Fruit fly (Drosophila melanogaster) whole organism, embryonic: ENCODE data around the gene Charon.

Experiments
- Antp ChIP-seq: fragments of 200-800 bp; sonication (Bioruptor generic); optimal IDR thresholded peaks from 3 replicates; lab custom pipeline; 2016; ENCODE audit warnings: missing biosample characterization, missing genetic modification characterization
- CG10959 ChIP-seq: fragments of 200-800 bp; sonication (Bioruptor generic); IDR thresholded peaks from 2 replicates; pipeline ENCODE4 v1.3.6; 2022; ENCODE audit warnings: missing biosample characterization, missing genetic modification characterization
- CG11085 ChIP-seq: fragments of 200-800 bp; sonication (Bioruptor generic); IDR thresholded peaks from 2 replicates; pipeline ENCODE4 v1.3.6; 2022; ENCODE audit warnings: missing biosample characterization, missing genetic modification characterization
- CG11093 ChIP-seq: fragments of 200-800 bp; sonication (Bioruptor generic); IDR thresholded peaks from 3 replicates; pipeline ENCODE4 v1.3.6; 2022; ENCODE audit warnings: missing biosample characterization, missing genetic modification characterization
- CG11456 ChIP-seq: fragments of 200-800 bp; sonication (Bioruptor generic); IDR thresholded peaks from 3 replicates; pipeline ENCODE4 v1.3.6; 2022; ENCODE audit warnings: missing biosample characterization, missing genetic modification characterization
- CG14050 ChIP-seq: fragments of 200-800 bp; sonication (Bioruptor generic); IDR thresholded peaks from 3 replicates; pipeline ENCODE4 v1.3.6; 2022; ENCODE audit warnings: missing biosample characterization, missing genetic modification characterization
- CG14441 ChIP-seq: fragments of 200-800 bp; sonication (Bioruptor generic); IDR thresholded peaks from 2 replicates; pipeline ENCODE4 v1.3.6; 2022; ENCODE audit warnings: missing biosample characterization, missing genetic modification characterization
- CG15514 ChIP-seq: fragments of 200-800 bp; sonication (Bioruptor generic); optimal IDR thresholded peaks from 3 replicates; lab custom pipeline; 2017; ENCODE audit warnings: missing biosample characterization, missing genetic modification characterization, mild to moderate bottlenecking, moderate library complexity, missing genetic modification reagents
- CG1603 ChIP-seq: fragments of 200-800 bp; sonication (Bioruptor generic); optimal IDR thresholded peaks from 2 replicates; lab custom pipeline; 2019; ENCODE audit warnings: missing biosample characterization, mild to moderate bottlenecking, missing genetic modification characterization, moderate library complexity
- CG17186 ChIP-seq: fragments of 200-800 bp; sonication (Bioruptor generic); optimal IDR thresholded peaks from 3 replicates; lab custom pipeline; 2017; ENCODE audit warnings: missing biosample characterization, missing genetic modification reagents, missing genetic modification characterization
- CG2875 ChIP-seq: fragments of 200-800 bp; sonication (Bioruptor generic); optimal IDR thresholded peaks from 2 replicates; lab custom pipeline; 2017; ENCODE audit warnings: missing biosample characterization, mild to moderate bottlenecking, missing genetic modification characterization, missing genetic modification reagents
- CG31388 ChIP-seq: fragments of 200-800 bp; sonication (Bioruptor generic); optimal IDR thresholded peaks from 2 replicates; lab custom pipeline; 2016; ENCODE audit warnings: missing biosample characterization, missing genetic modification characterization
- CG6791 ChIP-seq: fragments of 200-800 bp; sonication (Bioruptor generic); IDR thresholded peaks from 3 replicates; pipeline ENCODE4 v1.3.6; 2022; ENCODE audit warnings: missing biosample characterization, missing genetic modification characterization; ENCODE audit not compliant: partially characterized antibody
- CG7271 ChIP-seq: fragments of 200-800 bp; sonication (Bioruptor generic); optimal IDR thresholded peaks from 2 replicates; lab custom pipeline; 2018; ENCODE audit warnings: missing biosample characterization, mild to moderate bottlenecking, missing genetic modification characterization, moderate library complexity
- CG8089 ChIP-seq: fragments of 200-800 bp; sonication (Bioruptor generic); optimal IDR thresholded peaks from 3 replicates; lab custom pipeline; 2016; ENCODE audit warnings: missing biosample characterization, missing genetic modification characterization
- CG8359 ChIP-seq: fragments of 200-800 bp; sonication (Bioruptor generic); optimal IDR thresholded peaks from 2 replicates; lab custom pipeline; 2017; ENCODE audit warnings: missing biosample characterization, mild to moderate bottlenecking, missing genetic modification characterization, borderline replicate concordance
- CG8478 ChIP-seq: fragments of >200 bp; optimal IDR thresholded peaks from 2 replicates; lab custom pipeline; 2018
- CG9797 ChIP-seq: fragments of 200-800 bp; sonication (Bioruptor generic); optimal IDR thresholded peaks from 3 replicates; lab custom pipeline; 2018; ENCODE audit warnings: missing biosample characterization, mild to moderate bottlenecking, missing genetic modification characterization
- CG9932 ChIP-seq: fragments of 200-800 bp; sonication (Bioruptor generic); IDR thresholded peaks from 2 replicates; pipeline ENCODE4 v1.3.6; 2022; ENCODE audit warnings: missing biosample characterization, missing genetic modification characterization
- Dek ChIP-seq: fragments of 200-800 bp; sonication (Bioruptor generic); optimal IDR thresholded peaks from 3 replicates; lab custom pipeline; 2019; ENCODE audit warnings: missing biosample characterization, mild to moderate bottlenecking, missing genetic modification characterization, moderate library complexity
- Dip2 ChIP-seq: fragments of 200-800 bp; sonication (Bioruptor generic); IDR thresholded peaks from 2 replicates; pipeline ENCODE4 v1.3.6; 2022; ENCODE audit warnings: missing biosample characterization, missing genetic modification characterization
- Dll ChIP-seq: fragments of 200-800 bp; sonication (Bioruptor generic); IDR thresholded peaks from 4 replicates; pipeline ENCODE4 v1.3.6; 2022; ENCODE audit warnings: missing biosample characterization, missing genetic modification characterization; ENCODE audit not compliant: partially characterized antibody
- HLH3B ChIP-seq: fragments of 200-800 bp; sonication (Bioruptor generic); IDR thresholded peaks from 2 replicates; pipeline ENCODE4 v1.3.6; 2022; ENCODE audit warnings: missing biosample characterization, missing genetic modification characterization
- HmgD ChIP-seq: fragments of 200-800 bp; sonication (Bioruptor generic); optimal IDR thresholded peaks from 3 replicates; lab custom pipeline; 2016; ENCODE audit warnings: missing biosample characterization, missing genetic modification characterization
- HmgZ ChIP-seq: fragments of 200-800 bp; sonication (Bioruptor generic); optimal IDR thresholded peaks from 2 replicates; lab custom pipeline; 2018; ENCODE audit warnings: missing biosample characterization, mild to moderate bottlenecking, missing genetic modification characterization
- Nf-YC ChIP-seq: fragments of 200-800 bp; optimal IDR thresholded peaks from 3 replicates; lab custom pipeline; 2019; ENCODE audit warnings: missing biosample characterization, mild to moderate bottlenecking, missing genetic modification characterization, moderate library complexity
- amos ChIP-seq: fragments of 200-800 bp; sonication (Bioruptor generic); IDR thresholded peaks from 2 replicates; pipeline ENCODE4 v1.3.6; 2022; ENCODE audit warnings: missing biosample characterization, missing genetic modification characterization; ENCODE audit not compliant: partially characterized antibody
- ap ChIP-seq: fragments of 200-800 bp; sonication (Bioruptor generic); IDR thresholded peaks from 2 replicates; pipeline ENCODE4 v1.3.6; 2022; ENCODE audit warnings: missing biosample characterization, missing genetic modification characterization
- bab2 ChIP-seq: fragments of 200-800 bp; sonication (Bioruptor generic); optimal IDR thresholded peaks from 2 replicates; lab custom pipeline; 2016; ENCODE audit warnings: missing biosample characterization, missing genetic modification characterization
- bigmax ChIP-seq: fragments of 200-800 bp; sonication (Bioruptor generic); optimal IDR thresholded peaks from 2 replicates; lab custom pipeline; 2018; ENCODE audit warnings: missing biosample characterization, mild to moderate bottlenecking, missing genetic modification characterization
- btn ChIP-seq: fragments of 200-800 bp; sonication (Bioruptor generic); optimal IDR thresholded peaks from 2 replicates; lab custom pipeline; 2016; ENCODE audit warnings: missing biosample characterization, missing genetic modification characterization
- cg ChIP-seq: fragments of 200-800 bp; sonication (Bioruptor generic); optimal IDR thresholded peaks from 3 replicates; lab custom pipeline; 2019; ENCODE audit warnings: missing biosample characterization, mild to moderate bottlenecking, missing genetic modification characterization, moderate library complexity
- ci ChIP-seq: fragments of 200-800 bp; sonication (Bioruptor generic); IDR thresholded peaks from 3 replicates; pipeline ENCODE4 v1.3.6; 2022; ENCODE audit warnings: missing biosample characterization, missing genetic modification characterization
- danr ChIP-seq: fragments of 200-800 bp; sonication (Bioruptor generic); IDR thresholded peaks from 2 replicates; pipeline ENCODE4 v1.3.6; 2022; ENCODE audit warnings: missing biosample characterization, missing genetic modification characterization
- dysf ChIP-seq: fragments of 200-800 bp; sonication (Bioruptor generic); IDR thresholded peaks from 3 replicates; pipeline ENCODE4 v1.3.6; 2022; ENCODE audit warnings: missing biosample characterization, missing genetic modification characterization
- esg ChIP-seq: fragments of 200-800 bp; sonication (Bioruptor generic); conservative IDR thresholded peaks from 2 replicates; pipeline ENCODE4 v1.3.6; 2022; ENCODE audit warnings: missing biosample characterization, missing genetic modification characterization
- fru ChIP-seq: fragments of >200 bp; optimal IDR thresholded peaks from 2 replicates; lab custom pipeline; 2017
- gsb ChIP-seq: fragments of 200-800 bp; sonication (Bioruptor generic); IDR thresholded peaks from 2 replicates; pipeline ENCODE4 v1.3.6; 2022; ENCODE audit warnings: missing biosample characterization, missing genetic modification characterization
- jumu ChIP-seq: fragments of 200-800 bp; sonication (Bioruptor generic); optimal IDR thresholded peaks from 3 replicates; lab custom pipeline; 2016; ENCODE audit warnings: missing biosample characterization, missing genetic modification characterization
- kah ChIP-seq: fragments of 200-800 bp; sonication (Bioruptor generic); optimal IDR thresholded peaks from 2 replicates; lab custom pipeline; 2018; ENCODE audit warnings: missing biosample characterization, mild to moderate bottlenecking, missing genetic modification characterization
- kni ChIP-seq: fragments of 200-800 bp; sonication (Bioruptor generic); optimal IDR thresholded peaks from 3 replicates; lab custom pipeline; 2017; ENCODE audit warnings: mild to moderate bottlenecking, missing biosample characterization, missing genetic modification reagents, missing genetic modification characterization
- nerfin-2 ChIP-seq: fragments of 200-800 bp; sonication (Bioruptor generic); IDR thresholded peaks from 2 replicates; pipeline ENCODE4 v1.3.6; 2022; ENCODE audit warnings: missing biosample characterization, missing genetic modification characterization; ENCODE audit not compliant: partially characterized antibody
- otp ChIP-seq: fragments of 200-800 bp; sonication (Bioruptor generic); IDR thresholded peaks from 3 replicates; pipeline ENCODE4, ENCODE4 v1.3.6; 2022; ENCODE audit warnings: missing biosample characterization, missing genetic modification characterization
- repo ChIP-seq: fragments of 200-800 bp; sonication (Bioruptor generic); optimal IDR thresholded peaks from 2 replicates; lab custom pipeline; 2016; ENCODE audit warnings: missing biosample characterization, missing genetic modification characterization
- sc ChIP-seq, 3 experiments: fragments of >200 bp in 2 of 3; fragments of 200-800 bp in 1 of 3; sonication (Bioruptor generic) in 1 of 3; optimal IDR thresholded peaks; 2 replicates in 2 of 3; 3 replicates in 1 of 3; lab custom pipeline; 2017; ENCODE audit warnings: mild to moderate bottlenecking in 1 of 3, missing biosample characterization in 1 of 3, missing genetic modification characterization in 1 of 3, missing genetic modification reagents in 1 of 3
- schlank ChIP-seq: fragments of 200-800 bp; sonication (Bioruptor generic); optimal IDR thresholded peaks from 2 replicates; lab custom pipeline; 2018; ENCODE audit warnings: missing biosample characterization, mild to moderate bottlenecking, missing genetic modification characterization
- tio ChIP-seq: fragments of 200-800 bp; sonication (Bioruptor generic); optimal IDR thresholded peaks from 2 replicates; lab custom pipeline; 2017; ENCODE audit warnings: missing biosample characterization, missing genetic modification characterization, inconsistent platforms
- tll ChIP-seq, 2 experiments: fragments of 200-800 bp in 1 of 2; fragments of >200 bp in 1 of 2; sonication (Bioruptor generic) in 1 of 2; optimal IDR thresholded peaks; 2 replicates each; lab custom pipeline; 2017 to 2019; ENCODE audit warnings: missing biosample characterization in 2 of 2, missing genetic modification characterization in 2 of 2, mild to moderate bottlenecking in 1 of 2, moderate library complexity in 1 of 2
- ttk ChIP-seq: fragments of 200-800 bp; sonication (Bioruptor generic); IDR thresholded peaks from 2 replicates; pipeline ENCODE4 v2.1.2; 2022; ENCODE audit warnings: missing biosample characterization, missing genetic modification characterization
- zf30C ChIP-seq: fragments of 200-800 bp; sonication (Bioruptor generic); optimal IDR thresholded peaks from 3 replicates; lab custom pipeline; 2018; ENCODE audit warnings: missing biosample characterization, mild to moderate bottlenecking, missing genetic modification characterization
- zfh1 ChIP-seq: fragments of 200-800 bp; sonication (Bioruptor generic); IDR thresholded peaks from 3 replicates; pipeline ENCODE4 v1.3.6; 2022; ENCODE audit warnings: missing biosample characterization, missing genetic modification characterization

The Charon gene

dm6 chr2L:1172704-1173107, at the start of gene Charon, which contains the start of gene CG4887 (continued):
- peak; percentile 48 for TF ChIP-seq amos
- peak; percentile 74 for TF ChIP-seq ttk (GFP tag; lab: Robert Waterston, UW)
- no peak for TF ChIP-seq Dip2 (GFP tag; lab: Robert Waterston, UW)
- TF ChIP-seq CG6791 (GFP tag; lab: Robert Waterston, UW): 0 out of 3 replicates have a peak, but pooled peaks have one; percentile 37
- TF ChIP-seq bigmax (GFP tag; lab: Kevin White, UChicago): no peak
- peak; percentile 89 for TF ChIP-seq HmgZ (tag; lab: Kevin White, UChicago)
- no peak for TF ChIP-seq Nf-YC (tag; lab: Kevin White, UChicago)
- no peak for TF ChIP-seq CG8478 (lab: Kevin White, UChicago)
- TF ChIP-seq btn: no peak
- peak; percentile 79 for TF ChIP-seq CG15514 (GFP tag; lab: Kevin White, UChicago)
- no peak for TF ChIP-seq otp (GFP tag; lab: Robert Waterston, UW)
- no peak for TF ChIP-seq CG2875 (GFP tag; lab: Kevin White, UChicago)
- no peak for TF ChIP-seq kni (GFP tag; lab: Kevin White, UChicago)
- TF ChIP-seq esg (GFP tag; lab: Robert Waterston, UW): peak; percentile 84
- TF ChIP-seq CG8359 (GFP tag; lab: Kevin White, UChicago): no peak
- peak; percentile 86 for TF ChIP-seq dysf (GFP tag; lab: Robert Waterston, UW)
- TF ChIP-seq jumu (GFP tag; lab: Kevin White, UChicago): peak; percentile 89
- TF ChIP-seq CG9797: peak; percentile 5
- TF ChIP-seq schlank (tag; lab: Kevin White, UChicago): peak; percentile 46
- peak; percentile 93 for TF ChIP-seq CG9932 (GFP tag; lab: Robert Waterston, UW)
- TF ChIP-seq HLH3B (GFP tag; lab: Robert Waterston, UW): peak; percentile 64
- TF ChIP-seq CG14441: peak; percentile 78
- TF ChIP-seq CG10959 (GFP tag; lab: Robert Waterston, UW): peak; percentile 73
- TF ChIP-seq CG11093 (GFP tag; lab: Robert Waterston, UW): peak; percentile 70; the same call in 2 of the 3 replicates
- peak; percentile 77 for TF ChIP-seq zfh1
- peak; percentile 35 for TF ChIP-seq CG7271 (tag; lab: Kevin White, UChicago)
- TF ChIP-seq bab2 (GFP tag; lab: Kevin White, UChicago): peak; percentile 89
- peak; percentile 24 for TF ChIP-seq CG17186 (GFP tag; lab: Kevin White, UChicago)
- peak; percentile 85 for TF ChIP-seq Dll (GFP tag; lab: Robert Waterston, UW)
- TF ChIP-seq CG1603 (tag; lab: Kevin White, UChicago): no peak
- TF ChIP-seq fru (lab: Kevin White, UChicago): no peak
- TF ChIP-seq HmgD (GFP tag; lab: Kevin White, UChicago): peak; percentile 71
- TF ChIP-seq CG8089 (GFP tag; lab: Kevin White, UChicago): peak; percentile 79
- TF ChIP-seq Antp (GFP tag; lab: Kevin White, UChicago): peak; percentile 81
- no peak for TF ChIP-seq tio
- peak; percentile 82 for TF ChIP-seq CG11456
- peak in 1 of 2 experiments; percentile 4 for TF ChIP-seq tll (GFP tag; optimal IDR thresholded peaks at IDR 0.05; lab: Kevin White, UChicago)
- no peak for TF ChIP-seq gsb (GFP tag; lab: Robert Waterston, UW)
- no peak for TF ChIP-seq sc (optimal IDR thresholded peaks at IDR 0.05; lab: Kevin White, UChicago)
- no peak for TF ChIP-seq sc (GFP tag; optimal IDR thresholded peaks at IDR 0.05; lab: Kevin White, UChicago)
- TF ChIP-seq danr: peak; percentile 62; the same call in 1 of the 2 replicates
- TF ChIP-seq CG11085: peak; percentile 74
- peak; percentile 76 for TF ChIP-seq ci (GFP tag; lab: Robert Waterston, UW)
- TF ChIP-seq ap (GFP tag; lab: Robert Waterston, UW): peak; percentile 51
- no peak for TF ChIP-seq cg
- peak; percentile 57 for TF ChIP-seq CG31388 (GFP tag; lab: Kevin White, UChicago)
- TF ChIP-seq nerfin-2 (GFP tag; lab: Robert Waterston, UW): peak; percentile 32; the same call in 1 of the 2 replicates
- TF ChIP-seq Dek: peak; percentile 71
- TF ChIP-seq kah (GFP tag; lab: Kevin White, UChicago): peak; percentile 54
- no peak for TF ChIP-seq zf30C (GFP tag; lab: Kevin White, UChicago)
- peak; percentile 55; the same call in 1 of the 3 replicates for TF ChIP-seq CG14050 (GFP tag; lab: Robert Waterston, UW)
- TF ChIP-seq repo (GFP tag; lab: Kevin White, UChicago): peak; percentile 53
